Fruit fly (Drosophila melanogaster) Kc167 (cell line): ENCODE data around the gene GluClalpha.

Experiments
- Myc ChIP-seq: fragments of >200 bp; optimal IDR thresholded peaks from 2 replicates; lab custom pipeline; 2017; ENCODE audit warnings: missing external identifiers
- Sin3A ChIP-seq: fragments of >200 bp; optimal IDR thresholded peaks from 2 replicates; lab custom pipeline; 2018; ENCODE audit warnings: missing external identifiers
- insv ChIP-seq: fragments of >200 bp; optimal IDR thresholded peaks from 3 replicates; lab custom pipeline; 2018; ENCODE audit warnings: missing external identifiers
- psq ChIP-seq: fragments of >200 bp; optimal IDR thresholded peaks from 2 replicates; lab custom pipeline; 2017; ENCODE audit warnings: missing external identifiers
- ttk ChIP-seq: sonication (Bioruptor generic); optimal IDR thresholded peaks from 2 replicates; lab custom pipeline; 2017; ENCODE audit warnings: missing external identifiers

- TF ChIP-seq Myc (lab: Kevin White, UChicago) (no peak), Sin3A (lab: Kevin White, UChicago) (no peak), psq (lab: Kevin White, UChicago) (no peak), insv (no peak), ttk (no peak)
These were observed 71.2 kb downstream of the GluClalpha start for dm6 chr3R:19801752-19802151.
